Worm (Caenorhabditis elegans): ENCODE measurements around the gene gmeb-2.
A peak's percentile ranks its signal among the peaks of the same experiment; 100 is the strongest.

DNA sequence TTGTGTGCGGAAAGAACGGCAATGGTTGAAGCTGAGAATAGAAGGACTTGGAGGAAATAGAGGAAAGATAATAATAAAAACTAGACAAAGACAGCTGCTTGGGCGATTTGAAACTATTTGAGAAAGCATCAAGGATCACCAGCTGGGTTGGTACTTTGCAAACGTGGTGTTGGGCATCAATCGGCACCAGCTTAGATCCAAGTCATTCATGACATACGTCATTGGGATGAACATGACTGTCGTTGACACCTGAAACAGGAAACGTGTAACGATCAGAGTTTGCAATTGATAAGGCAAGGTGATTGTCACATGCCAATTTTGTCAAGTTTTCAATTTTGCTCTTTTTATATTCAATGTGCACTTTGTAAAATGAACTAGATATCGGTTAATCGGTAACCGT is 36.4 kb upstream of the gmeb-2 start:
- TF ChIP-seq snpc-4 (GFP tag; optimal IDR thresholded peaks at IDR 0.05), result no peak
- TF ChIP-seq snpc-4 (tag; optimal IDR thresholded peaks at IDR 0.05), result peak in 2 of 4 experiments; percentile 21 to 41
- no peak for TF ChIP-seq F57C9.4 (tag; optimal IDR thresholded peaks at IDR 0.05)
- no peak for TF ChIP-seq zfh-2 (GFP tag; conservative IDR thresholded peaks at IDR 0.05)
- TF ChIP-seq akir-1 (GFP tag; optimal IDR thresholded peaks at IDR 0.05), result no peak
- no peak for TF ChIP-seq ceh-91 (GFP tag; IDR thresholded peaks at IDR 0.05)
- TF ChIP-seq aptf-3 (GFP tag; IDR thresholded peaks at IDR 0.05), result no peak
- no peak for TF ChIP-seq somi-1 (GFP tag; optimal IDR thresholded peaks at IDR 0.05)
- no peak for TF ChIP-seq him-1 (tag; optimal IDR thresholded peaks at IDR 0.05)
- TF ChIP-seq K11D2.4 (GFP tag; IDR thresholded peaks at IDR 0.05), result no peak
- TF ChIP-seq F57A8.1 (GFP tag; optimal IDR thresholded peaks at IDR 0.05), result no peak
- TF ChIP-seq ceh-40 (GFP tag; IDR thresholded peaks at IDR 0.05), result no peak
- no peak for TF ChIP-seq nfya-1 (tag; optimal IDR thresholded peaks at IDR 0.05; ENCODE audit: borderline replicate concordance, insufficient read depth)

Measured in whole organism, young adult.